Fruit fly (Drosophila melanogaster) whole organism, prepupa: ENCODE measurements around the gene CG10317.

Source experiments
- Blimp-1 ChIP-seq: fragments of 200-800 bp; sonication (Bioruptor generic); optimal IDR thresholded peaks from 3 replicates; lab custom pipeline; 2017; ENCODE audit warnings: missing biosample characterization, missing genetic modification characterization, mild to moderate bottlenecking, moderate library complexity, missing genetic modification reagents
- CG10631 ChIP-seq: fragments of 200-800 bp; sonication (Bioruptor generic); optimal IDR thresholded peaks from 2 replicates; lab custom pipeline; 2016; ENCODE audit warnings: missing biosample characterization, missing genetic modification characterization
- CG10669 ChIP-seq: fragments of 200-800 bp; sonication (Bioruptor generic); optimal IDR thresholded peaks from 3 replicates; lab custom pipeline; 2018; ENCODE audit warnings: missing biosample characterization, mild to moderate bottlenecking, missing genetic modification characterization, moderate library complexity
- CG11294 ChIP-seq: fragments of 200-800 bp; sonication (Bioruptor generic); IDR thresholded peaks from 2 replicates; pipeline ENCODE4 v1.3.6; 2022; ENCODE audit warnings: missing biosample characterization, missing genetic modification characterization
- CG11762 ChIP-seq: fragments of 200-800 bp; sonication (Bioruptor generic); optimal IDR thresholded peaks from 3 replicates; lab custom pipeline; 2016; ENCODE audit warnings: missing biosample characterization, missing genetic modification characterization; ENCODE audit not compliant: insufficient read depth
- CG11902 ChIP-seq: fragments of 200-800 bp; sonication (Bioruptor generic); optimal IDR thresholded peaks from 3 replicates; lab custom pipeline; 2016; ENCODE audit warnings: missing biosample characterization, missing genetic modification characterization
- CG15336 ChIP-seq: fragments of 200-800 bp; sonication (Bioruptor generic); IDR thresholded peaks from 2 replicates; pipeline ENCODE4 v1.3.6; 2022; ENCODE audit warnings: missing biosample characterization, missing genetic modification characterization
- CG1621 ChIP-seq: fragments of 200-800 bp; sonication (Bioruptor generic); optimal IDR thresholded peaks from 3 replicates; lab custom pipeline; 2018; ENCODE audit warnings: missing biosample characterization, mild to moderate bottlenecking, missing genetic modification characterization
- CG16779 ChIP-seq: fragments of 200-800 bp; sonication (Bioruptor generic); optimal IDR thresholded peaks from 3 replicates; lab custom pipeline; 2017; ENCODE audit warnings: missing biosample characterization, mild to moderate bottlenecking, missing genetic modification characterization
- CG3032 ChIP-seq: fragments of 200-800 bp; optimal IDR thresholded peaks from 2 replicates; lab custom pipeline; 2019; ENCODE audit warnings: missing biosample characterization, mild to moderate bottlenecking, missing genetic modification characterization, moderate library complexity
- CG32006 ChIP-seq: fragments of 200-800 bp; sonication (Bioruptor generic); optimal IDR thresholded peaks from 3 replicates; lab custom pipeline; 2017; ENCODE audit warnings: missing biosample characterization, mild to moderate bottlenecking, missing genetic modification characterization
- CG4318 ChIP-seq: fragments of 200-800 bp; sonication (Bioruptor generic); optimal IDR thresholded peaks from 3 replicates; lab custom pipeline; 2017; ENCODE audit warnings: missing biosample characterization, mild to moderate bottlenecking, missing genetic modification characterization
- CG6163 ChIP-seq: fragments of 200-800 bp; sonication (Bioruptor generic); IDR thresholded peaks from 3 replicates; pipeline ENCODE4 v1.3.6; 2022; ENCODE audit warnings: missing biosample characterization, missing genetic modification characterization
- CG6792 ChIP-seq: fragments of 200-800 bp; sonication (Bioruptor generic); optimal IDR thresholded peaks from 3 replicates; lab custom pipeline; 2016; ENCODE audit warnings: missing biosample characterization, missing genetic modification characterization
- CG6808 ChIP-seq: fragments of 200-800 bp; sonication (Bioruptor generic); optimal IDR thresholded peaks from 3 replicates; lab custom pipeline; 2017; ENCODE audit warnings: missing biosample characterization, missing genetic modification characterization, mild to moderate bottlenecking, moderate library complexity, missing genetic modification reagents
- CG6854 ChIP-seq: fragments of 200-800 bp; sonication (Bioruptor generic); optimal IDR thresholded peaks from 2 replicates; lab custom pipeline; 2017; ENCODE audit warnings: missing biosample characterization, mild to moderate bottlenecking, missing genetic modification characterization
- CG8119 ChIP-seq: fragments of 200-800 bp; sonication (Bioruptor generic); IDR thresholded peaks from 3 replicates; pipeline ENCODE4 v1.3.6; 2022; ENCODE audit warnings: missing biosample characterization, missing genetic modification characterization
- CG8319 ChIP-seq: fragments of 200-800 bp; sonication (Bioruptor generic); optimal IDR thresholded peaks from 3 replicates; lab custom pipeline; 2016; ENCODE audit warnings: missing biosample characterization, missing genetic modification characterization
- Eip75B ChIP-seq: fragments of 200-800 bp; sonication (Bioruptor generic); optimal IDR thresholded peaks from 3 replicates; lab custom pipeline; 2016; ENCODE audit warnings: missing biosample characterization, missing genetic modification characterization
- Ets21C ChIP-seq: fragments of 200-800 bp; sonication (Bioruptor generic); optimal IDR thresholded peaks from 3 replicates; lab custom pipeline; 2016; ENCODE audit warnings: missing biosample characterization, missing genetic modification characterization
- Ets96B ChIP-seq: fragments of 200-800 bp; optimal IDR thresholded peaks from 2 replicates; lab custom pipeline; 2019; ENCODE audit warnings: missing biosample characterization, mild to moderate bottlenecking, missing genetic modification characterization, moderate library complexity
- Hr39 ChIP-seq: fragments of 200-800 bp; sonication (Bioruptor generic); optimal IDR thresholded peaks from 2 replicates; lab custom pipeline; 2016; ENCODE audit warnings: missing biosample characterization, missing genetic modification characterization
- Lpt ChIP-seq: fragments of 200-800 bp; sonication (Bioruptor generic); optimal IDR thresholded peaks from 3 replicates; lab custom pipeline; 2016; ENCODE audit warnings: missing biosample characterization, missing genetic modification characterization
- OdsH ChIP-seq: fragments of 200-800 bp; sonication (Bioruptor generic); optimal IDR thresholded peaks from 3 replicates; lab custom pipeline; 2016; ENCODE audit warnings: missing biosample characterization, missing genetic modification characterization
- Sox102F ChIP-seq: fragments of 200-800 bp; sonication (Bioruptor generic); optimal IDR thresholded peaks from 2 replicates; lab custom pipeline; 2016; ENCODE audit warnings: missing biosample characterization, mild to moderate bottlenecking, missing genetic modification characterization
- Sox15 ChIP-seq: fragments of 200-800 bp; sonication (Bioruptor generic); optimal IDR thresholded peaks from 3 replicates; lab custom pipeline; 2016; ENCODE audit warnings: missing biosample characterization, missing genetic modification characterization
- achi ChIP-seq: fragments of 200-800 bp; sonication (Bioruptor generic); optimal IDR thresholded peaks from 3 replicates; lab custom pipeline; 2016; ENCODE audit warnings: missing biosample characterization, missing genetic modification characterization
- acj6 ChIP-seq: fragments of 200-800 bp; sonication (Bioruptor generic); optimal IDR thresholded peaks from 3 replicates; lab custom pipeline; 2016; ENCODE audit warnings: missing biosample characterization, missing genetic modification characterization
- dac ChIP-seq: fragments of 200-800 bp; sonication (Bioruptor generic); optimal IDR thresholded peaks from 2 replicates; lab custom pipeline; 2017; ENCODE audit warnings: missing biosample characterization, mild to moderate bottlenecking, missing genetic modification characterization
- dsx ChIP-seq: fragments of 200-800 bp; optimal IDR thresholded peaks from 3 replicates; lab custom pipeline; 2019; ENCODE audit warnings: missing biosample characterization, mild to moderate bottlenecking, missing genetic modification characterization, moderate library complexity; ENCODE audit not compliant: poor library complexity, severe bottlenecking
- eg ChIP-seq: fragments of 200-800 bp; sonication (Bioruptor generic); IDR thresholded peaks from 3 replicates; pipeline ENCODE4 v1.3.6; 2022; ENCODE audit warnings: missing biosample characterization, missing genetic modification characterization
- esn ChIP-seq: fragments of 200-800 bp; sonication (Bioruptor generic); optimal IDR thresholded peaks from 2 replicates; lab custom pipeline; 2016; ENCODE audit warnings: missing biosample characterization, mild to moderate bottlenecking, missing genetic modification characterization, moderate library complexity
- pdm3 ChIP-seq: fragments of 200-800 bp; sonication (Bioruptor generic); optimal IDR thresholded peaks from 3 replicates; lab custom pipeline; 2016; ENCODE audit warnings: missing biosample characterization, missing genetic modification characterization
- salr ChIP-seq, 2 experiments: fragments of 200-800 bp; sonication (Bioruptor generic); optimal IDR thresholded peaks; 3 replicates each; lab custom pipeline; 2016 to 2018; ENCODE audit warnings: missing biosample characterization in 2 of 2, missing genetic modification characterization in 2 of 2, mild to moderate bottlenecking in 1 of 2
- spab ChIP-seq: fragments of 200-800 bp; sonication (Bioruptor generic); optimal IDR thresholded peaks from 2 replicates; lab custom pipeline; 2017; ENCODE audit warnings: missing biosample characterization, mild to moderate bottlenecking, missing genetic modification characterization, missing genetic modification reagents
- ss ChIP-seq, 2 experiments: fragments of 200-800 bp; sonication (Bioruptor generic); optimal IDR thresholded peaks; 2 replicates in 1 of 2; 3 replicates in 1 of 2; lab custom pipeline; 2017 to 2018; ENCODE audit warnings: mild to moderate bottlenecking in 2 of 2, missing biosample characterization in 2 of 2, missing genetic modification characterization in 2 of 2, moderate library complexity in 1 of 2
- svp ChIP-seq: fragments of 200-800 bp; sonication (Bioruptor generic); peaks from one replicate; lab custom pipeline; 2016; ENCODE audit warnings: missing biosample characterization, missing genetic modification characterization
- topi ChIP-seq: fragments of 200-800 bp; sonication (Bioruptor generic); optimal IDR thresholded peaks from 3 replicates; lab custom pipeline; 2016; ENCODE audit warnings: missing biosample characterization, missing genetic modification characterization
- vri ChIP-seq: fragments of 200-800 bp; sonication (Bioruptor generic); optimal IDR thresholded peaks from 3 replicates; lab custom pipeline; 2016; ENCODE audit warnings: missing biosample characterization, mild to moderate bottlenecking, missing genetic modification characterization

The CG10317 gene

dm6 chr3R:16368288-16368687, 2.0 kb downstream of the CG10317 start, which contains the start of gene js (continued):
- TF ChIP-seq CG3032 (tag; lab: Kevin White, UChicago) = no peak
- peak; percentile 67 for TF ChIP-seq CG11762
- peak; percentile 44 for TF ChIP-seq topi (GFP tag; lab: Kevin White, UChicago)
- TF ChIP-seq CG32006 (GFP tag; lab: Kevin White, UChicago) = peak; percentile 91
- no peak for TF ChIP-seq CG11294
- TF ChIP-seq dsx = no peak
- no peak for TF ChIP-seq CG6854
- peak; percentile 75 for TF ChIP-seq Lpt (GFP tag; lab: Kevin White, UChicago)
- TF ChIP-seq spab = no peak
- peak; percentile 53 for TF ChIP-seq Hr39 (GFP tag; lab: Kevin White, UChicago)
- no peak for TF ChIP-seq CG1621 (tag; lab: Kevin White, UChicago)
- TF ChIP-seq dac = peak; percentile 62
- TF ChIP-seq esn (GFP tag; lab: Kevin White, UChicago) = no peak
- TF ChIP-seq vri (GFP tag; lab: Kevin White, UChicago) = no peak
- TF ChIP-seq svp (GFP tag; lab: Kevin White, UChicago) = no peak
- no peak for TF ChIP-seq CG11902 (GFP tag; lab: Kevin White, UChicago)
- peak; percentile 67 for TF ChIP-seq achi (GFP tag; lab: Kevin White, UChicago)
- peak; percentile 84 for TF ChIP-seq CG15336 (GFP tag; lab: Robert Waterston, UW)
- TF ChIP-seq salr (GFP tag; optimal IDR thresholded peaks at IDR 0.05; lab: Kevin White, UChicago) = peak in 1 of 2 experiments; percentile 62
- TF ChIP-seq Blimp-1 (GFP tag; lab: Kevin White, UChicago) = no peak
- TF ChIP-seq OdsH (GFP tag; lab: Kevin White, UChicago) = peak; percentile 75
- TF ChIP-seq Ets21C (GFP tag; lab: Kevin White, UChicago) = no peak
- no peak for TF ChIP-seq CG6792 (GFP tag; lab: Kevin White, UChicago)

- TF ChIP-seq CG11294 = no peak
- no peak for TF ChIP-seq Eip75B
- TF ChIP-seq CG8319 (GFP tag; lab: Kevin White, UChicago) = no peak
- TF ChIP-seq ss (GFP tag; optimal IDR thresholded peaks at IDR 0.05; lab: Kevin White, UChicago) = no peak
- TF ChIP-seq spab = no peak
- TF ChIP-seq CG10669 = no peak
- TF ChIP-seq pdm3 (GFP tag; lab: Kevin White, UChicago) = no peak
- TF ChIP-seq dac = no peak
- TF ChIP-seq Sox15 (GFP tag; lab: Kevin White, UChicago) = no peak
- no peak for TF ChIP-seq CG15336 (GFP tag; lab: Robert Waterston, UW)
- TF ChIP-seq CG8119 = no peak
- no peak for TF ChIP-seq Ets96B (tag; lab: Kevin White, UChicago)
- no peak for TF ChIP-seq Ets21C (GFP tag; lab: Kevin White, UChicago)
- no peak for TF ChIP-seq CG4318 (GFP tag; lab: Kevin White, UChicago)
- no peak for TF ChIP-seq CG10631 (GFP tag; lab: Kevin White, UChicago)
- TF ChIP-seq esn (GFP tag; lab: Kevin White, UChicago) = no peak
Measured at dm6 chr3R:16360008-16360407, 10.3 kb downstream of the CG10317 start, which contains the start of gene CG42446. Gene CG42446 (minus strand): TSS chr3R:16360108.

- TF ChIP-seq CG6808 (peak; percentile 100), CG10631 (GFP tag; lab: Kevin White, UChicago) (no peak), esn (GFP tag; lab: Kevin White, UChicago) (no peak), Sox15 (GFP tag; lab: Kevin White, UChicago) (no peak), achi (GFP tag; lab: Kevin White, UChicago) (peak; percentile 98), dsx (peak; percentile 74), acj6 (no peak), CG16779 (tag; lab: Kevin White, UChicago) (no peak)
Measured at dm6 chr3R:16359098-16359497, 11.2 kb downstream of the CG10317 start, which contains the start of gene CG17931. Gene CG17931 (minus strand): TSS chr3R:16359466.

- TF ChIP-seq CG16779 (tag; lab: Kevin White, UChicago) = peak; percentile 33
- TF ChIP-seq CG11762 = no peak
- 0 out of 3 replicates have a peak, but pooled peaks have one; percentile 15 for TF ChIP-seq CG6163 (GFP tag; lab: Robert Waterston, UW)
- peak; percentile 73 for TF ChIP-seq CG6854
- TF ChIP-seq Sox102F = no peak
- TF ChIP-seq eg (GFP tag; lab: Robert Waterston, UW) = peak; percentile 24; the same call in 1 of the 3 replicates
Measured at dm6 chr3R:16356863-16357215, 13.5 kb downstream of the CG10317 start, which contains the start of gene CG10311. Gene CG10311 (minus strand): TSS chr3R:16357015.
